Worm (Caenorhabditis elegans) whole organism, young adult: ENCODE results near the gene mam-4.

ENCODE experiments used
- F52B5.7 ChIP-seq: sonication (generic microtip); optimal IDR thresholded peaks from 2 replicates; lab custom pipeline; 2016; ENCODE audit warnings: mild to moderate bottlenecking, missing genetic modification characterization, missing compliant biosample characterization
- F55B11.4 ChIP-seq: sonication (generic microtip); optimal IDR thresholded peaks from 2 replicates; lab custom pipeline; 2016; ENCODE audit warnings: missing compliant biosample characterization, missing genetic modification characterization, borderline replicate concordance; ENCODE audit not compliant: insufficient read depth
- Y56A3A.18 ChIP-seq: fragments of 200-800 bp; sonication (Bioruptor generic); IDR thresholded peaks from 2 replicates; pipeline ENCODE4 v1.3.6; 2022; ENCODE audit warnings: missing genetic modification reagents, missing genetic modification characterization, missing compliant biosample characterization
- cebp-1 ChIP-seq, 2 experiments: fragments of 200-800 bp in 1 of 2; sonication (Bioruptor generic) in 1 of 2; sonication (generic microtip) in 1 of 2; IDR thresholded peaks in 1 of 2; optimal IDR thresholded peaks in 1 of 2; 2 replicates each; pipeline versions ENCODE4 v1.3.6 to Lab custom; 2017 to 2022; ENCODE audit warnings: missing compliant biosample characterization in 2 of 2, missing genetic modification characterization in 2 of 2, mild to moderate bottlenecking in 1 of 2, missing genetic modification reagents in 1 of 2, moderate library complexity in 1 of 2
- lin-40 ChIP-seq: sonication (generic microtip); optimal IDR thresholded peaks from 2 replicates; lab custom pipeline; 2016; ENCODE audit warnings: missing genetic modification characterization, mild to moderate bottlenecking, missing compliant biosample characterization, missing genotype, missing genetic modification reagents
- nfya-1 ChIP-seq: sonication (generic microtip); optimal IDR thresholded peaks from 2 replicates; lab custom pipeline; 2017; ENCODE audit warnings: antibody characterized with exemption, missing compliant biosample characterization, missing genetic modification characterization, borderline replicate concordance; ENCODE audit not compliant: insufficient read depth
- snpc-4 ChIP-seq, 5 experiments: fragments of 150-350 bp in 1 of 5; sonication (generic microtip) in 4 of 5; optimal IDR thresholded peaks; 2 replicates each; lab custom pipeline; 2014 to 2018; ENCODE audit warnings: missing genetic modification characterization in 5 of 5, missing biosample characterization in 3 of 5, antibody characterized with exemption in 2 of 5, mild to moderate bottlenecking in 2 of 5, missing compliant biosample characterization in 2 of 5, missing genotype in 2 of 5, moderate library complexity in 2 of 5, missing genetic modification reagents in 1 of 5
- somi-1 ChIP-seq: fragments of 200-800 bp; sonication (Bioruptor generic); optimal IDR thresholded peaks from 2 replicates; lab custom pipeline; 2018; ENCODE audit warnings: mild to moderate bottlenecking, missing genetic modification characterization, missing compliant biosample characterization

DNA sequence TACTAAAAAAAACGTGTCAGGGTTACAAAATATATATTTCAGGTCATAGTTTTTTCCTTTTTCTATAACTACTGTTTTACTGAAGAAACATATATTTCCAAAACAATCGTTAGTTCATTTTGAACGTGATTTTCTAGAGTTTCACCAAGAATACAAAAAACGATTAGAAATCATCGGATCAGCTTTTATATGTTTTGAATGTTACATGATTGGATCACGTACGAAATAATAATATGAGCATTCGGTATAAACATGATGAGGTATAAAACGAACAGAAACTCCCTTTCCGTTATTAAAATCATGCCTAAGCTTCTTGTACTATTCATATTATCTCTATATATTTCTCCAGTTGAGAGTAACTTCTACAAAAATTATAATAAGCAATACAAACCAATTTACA is 24.9 kb downstream of the mam-4 start, which contains the start of gene clec-223:
- TF ChIP-seq cebp-1 (GFP tag; IDR thresholded peaks at IDR 0.05; lab: Robert Waterston, UW) (no peak), cebp-1 (tag; optimal IDR thresholded peaks at IDR 0.05; lab: Kevin White, UChicago) (no peak), snpc-4 (GFP tag; optimal IDR thresholded peaks at IDR 0.05; lab: Kevin White, UChicago) (no peak), snpc-4 (tag; optimal IDR thresholded peaks at IDR 0.05; lab: Kevin White, UChicago) (no peak), Y56A3A.18 (no peak), somi-1 (no peak), F52B5.7 (tag; lab: Kevin White, UChicago) (no peak), lin-40 (tag; lab: Kevin White, UChicago) (no peak), nfya-1 (tag; lab: Kevin White, UChicago) (no peak), F55B11.4 (tag; lab: Kevin White, UChicago) (no peak)
